Worm (Caenorhabditis elegans): ENCODE measurements around the gene C16C8.19.
"Not testable (repeated sequence)": the region's sequence is repeated elsewhere in the genome, so short reads cannot be mapped to it uniquely, and the experiment has no call there.

Gene C16C8.19

DNA sequence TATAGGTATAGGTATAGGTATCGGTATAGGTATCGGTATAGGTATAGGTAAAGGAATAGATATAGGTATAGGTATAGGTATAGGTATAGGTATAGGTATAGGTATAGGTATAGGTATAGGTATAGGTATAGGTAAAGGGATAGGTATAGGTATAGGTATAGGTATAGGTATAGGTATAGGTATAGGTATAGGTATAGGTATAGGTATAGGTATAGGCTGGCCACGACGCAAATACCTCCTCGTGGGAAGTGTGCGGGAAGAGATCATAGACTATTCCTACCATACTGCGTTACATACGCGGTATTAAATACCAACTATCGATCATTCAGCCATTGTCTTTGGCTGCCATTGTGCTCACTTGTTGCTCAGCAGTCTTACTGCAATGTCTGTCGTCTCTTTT, 32.5 kb downstream of the C16C8.19 start, which contains the start of gene fbxb-112:
Gene fbxb-112 (plus strand): TSS at position 301 of the 400 bp plus-strand sequence.
- not testable (repeated sequence) for TF ChIP-seq eor-1 (tag; optimal IDR thresholded peaks at IDR 0.05); nhr-11 (tag; optimal IDR thresholded peaks at IDR 0.05); sea-2 (GFP tag; optimal IDR thresholded peaks at IDR 0.05)

DNA sequence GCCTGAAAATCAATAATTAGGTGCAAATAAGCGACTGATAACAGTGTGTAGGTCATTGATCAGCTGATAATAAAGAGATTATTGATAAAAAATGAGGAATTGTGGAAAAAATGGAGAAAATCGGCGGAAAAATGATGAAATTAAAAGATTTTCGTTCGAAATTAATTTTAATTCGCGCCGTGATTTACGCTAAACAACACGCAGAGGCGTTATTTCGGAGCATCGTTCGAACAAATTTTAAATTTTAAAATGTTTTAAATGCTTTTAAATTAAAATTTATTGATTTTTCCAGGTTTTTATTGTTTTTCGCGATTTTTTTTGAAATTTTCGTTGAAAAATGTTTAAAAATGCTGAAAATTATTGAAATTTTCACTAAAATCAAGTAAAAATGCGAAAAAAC, 41.1 kb downstream of the C16C8.19 start, which contains the start of gene Y49F6B.9:
Gene Y49F6B.9 (minus strand): TSS at position 2 of the 400 bp plus-strand sequence.
- no peak for TF ChIP-seq lsy-12 (tag; optimal IDR thresholded peaks at IDR 0.05)
- no peak for TF ChIP-seq fos-1 (tag; optimal IDR thresholded peaks at IDR 0.05)
- TF ChIP-seq ztf-4 (tag; optimal IDR thresholded peaks at IDR 0.05): no peak
- TF ChIP-seq pqm-1 (tag; optimal IDR thresholded peaks at IDR 0.05): no peak
- TF ChIP-seq mml-1 (tag; optimal IDR thresholded peaks at IDR 0.05): no peak
- TF ChIP-seq unc-39 (tag; optimal IDR thresholded peaks at IDR 0.05): no peak
- no peak for TF ChIP-seq unc-62 (GFP tag; optimal IDR thresholded peaks at IDR 0.05)
- TF ChIP-seq eor-1 (tag; optimal IDR thresholded peaks at IDR 0.05): no peak
- no peak for TF ChIP-seq fkh-10 (GFP tag; optimal IDR thresholded peaks at IDR 0.05)
- TF ChIP-seq nhr-12 (tag; optimal IDR thresholded peaks at IDR 0.05): no peak
- TF ChIP-seq ceh-28 (tag; optimal IDR thresholded peaks at IDR 0.05): no peak
- no peak for TF ChIP-seq ceh-9 (tag; optimal IDR thresholded peaks at IDR 0.05)
- no peak for TF ChIP-seq ama-1 (optimal IDR thresholded peaks at IDR 0.05)
- TF ChIP-seq nhr-237 (tag; optimal IDR thresholded peaks at IDR 0.05): no peak
- TF ChIP-seq nhr-23 (tag; optimal IDR thresholded peaks at IDR 0.05): no peak
- TF ChIP-seq R02D3.7 (tag; optimal IDR thresholded peaks at IDR 0.05): no peak
- TF ChIP-seq sea-2 (GFP tag; optimal IDR thresholded peaks at IDR 0.05): no peak

DNA sequence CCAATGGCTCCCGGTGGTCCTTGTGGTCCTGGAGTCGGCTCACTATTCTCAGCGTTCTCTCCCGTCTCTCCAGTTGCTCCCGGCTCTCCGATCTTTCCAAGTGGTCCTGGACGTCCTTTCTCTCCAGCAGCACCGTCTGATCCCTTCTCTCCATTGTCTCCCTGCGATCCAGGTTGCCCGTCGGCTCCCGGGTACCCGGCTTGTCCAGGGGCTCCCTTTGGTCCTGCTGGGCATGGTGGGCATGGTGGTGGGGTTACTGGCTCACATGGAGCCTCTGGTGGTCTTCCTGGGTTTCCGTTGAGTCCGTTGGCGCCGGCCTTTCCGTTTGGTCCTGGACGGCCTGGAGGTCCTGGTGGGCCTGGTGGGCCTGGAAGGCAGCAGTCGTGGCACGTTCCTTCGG, 42.1 kb downstream of the C16C8.19 start:
- TF ChIP-seq jun-1 (tag; optimal IDR thresholded peaks at IDR 0.05) (no peak), nhr-67 (tag; optimal IDR thresholded peaks at IDR 0.05) (no peak), elt-2 (tag; optimal IDR thresholded peaks at IDR 0.05) (no peak), elt-1 (tag; optimal IDR thresholded peaks at IDR 0.05) (no peak)

DNA sequence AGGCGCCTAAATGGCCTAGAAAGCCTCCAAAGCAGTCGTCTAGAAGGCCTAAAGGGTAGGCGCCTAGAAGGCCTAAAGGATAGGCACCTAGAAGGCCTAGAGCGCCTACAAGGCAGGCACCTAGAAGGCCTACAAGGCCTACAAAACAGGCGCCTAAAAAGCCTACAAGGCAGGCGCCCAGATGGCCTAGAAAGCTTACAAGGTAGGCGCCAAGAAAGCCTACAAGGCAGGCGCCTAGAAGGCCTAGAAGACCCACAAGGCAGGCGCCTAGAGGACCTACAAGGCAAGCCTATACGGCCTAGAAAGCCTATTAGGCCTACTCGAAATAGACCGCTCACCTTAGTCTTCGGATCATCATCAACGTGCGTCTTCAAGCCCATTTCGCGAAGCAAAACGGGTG, 43.7 kb downstream of the C16C8.19 start:
- TF ChIP-seq egl-5 (tag; optimal IDR thresholded peaks at IDR 0.05): no peak
- no peak for TF ChIP-seq ceh-82 (tag; optimal IDR thresholded peaks at IDR 0.05)
- no peak for TF ChIP-seq aly-2 (tag; optimal IDR thresholded peaks at IDR 0.05)
- no peak for TF ChIP-seq tbx-2 (tag; optimal IDR thresholded peaks at IDR 0.05)
- TF ChIP-seq lin-15B (tag; optimal IDR thresholded peaks at IDR 0.05): no peak
- no peak for TF ChIP-seq nhr-28 (tag; optimal IDR thresholded peaks at IDR 0.05)
- TF ChIP-seq elt-1 (tag; optimal IDR thresholded peaks at IDR 0.05): no peak
- no peak for TF ChIP-seq fos-1 (tag; optimal IDR thresholded peaks at IDR 0.05)
- TF ChIP-seq skn-1 (tag; optimal IDR thresholded peaks at IDR 0.05): no peak

DNA sequence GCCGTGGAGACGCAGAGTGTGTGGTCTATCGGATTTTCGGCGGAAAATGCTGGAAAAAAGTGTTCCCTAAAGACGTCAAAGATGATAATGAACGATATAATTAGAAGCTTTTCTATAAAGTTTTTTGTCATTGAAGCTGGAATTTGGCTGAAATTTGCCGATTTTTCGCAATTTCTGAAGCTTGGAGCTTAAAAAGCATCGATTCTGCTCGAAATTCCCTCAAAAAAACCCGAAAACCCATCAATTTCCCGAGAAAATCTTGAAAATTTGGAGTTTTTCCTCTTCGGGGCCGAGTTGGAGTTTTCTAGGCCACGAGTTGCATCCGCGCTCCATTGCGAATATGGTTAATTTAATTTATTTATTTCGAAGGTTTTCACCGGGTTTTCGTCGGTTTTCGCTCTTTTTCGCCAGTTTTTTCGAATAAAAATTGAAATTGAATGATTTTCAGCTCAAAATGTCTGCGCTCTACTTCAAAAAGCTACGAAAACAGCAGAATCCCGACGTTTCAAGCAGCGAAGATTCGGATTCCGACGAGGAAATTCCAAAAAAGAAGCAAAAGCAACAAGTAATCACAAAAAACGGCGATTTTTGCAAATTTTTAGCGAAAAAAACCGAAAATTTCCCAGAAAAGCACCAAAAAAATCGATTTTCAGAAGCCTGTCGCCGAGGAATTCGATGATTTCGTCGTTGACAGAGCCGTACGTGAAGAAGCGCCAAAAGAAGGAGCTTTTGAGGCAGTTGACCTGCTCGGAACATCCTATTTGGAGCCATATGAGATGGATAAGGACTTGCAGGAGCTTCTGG, 44.4 kb downstream of the C16C8.19 start, which contains the start of the genes col-71 and Y49F6B.2:
Gene col-71 (minus strand): TSS at position 51 of the 804 bp plus-strand sequence.
Gene Y49F6B.2 (plus strand): TSS at position 449 of the 804 bp plus-strand sequence.
- TF ChIP-seq tbx-2 (tag; optimal IDR thresholded peaks at IDR 0.05) (peak; percentile 21), nhr-11 (tag; optimal IDR thresholded peaks at IDR 0.05) (no peak), pha-4 (tag; optimal IDR thresholded peaks at IDR 0.05) (peak; percentile 75), nfya-1 (tag; optimal IDR thresholded peaks at IDR 0.05; ENCODE audit: insufficient read depth) (peak; percentile 67), R02D3.7 (tag; optimal IDR thresholded peaks at IDR 0.05) (peak; percentile 29), ZK546.5 (tag; optimal IDR thresholded peaks at IDR 0.05) (no peak), lin-15B (tag; optimal IDR thresholded peaks at IDR 0.05) (peak; percentile 94), ceh-16 (tag; optimal IDR thresholded peaks at IDR 0.05) (no peak), hmg-11 (tag; optimal IDR thresholded peaks at IDR 0.05) (peak; percentile 50), fkh-2 (tag; optimal IDR thresholded peaks at IDR 0.05) (no peak), nhr-23 (tag; optimal IDR thresholded peaks at IDR 0.05) (peak; percentile 61), elt-1 (tag; optimal IDR thresholded peaks at IDR 0.05) (no peak), elt-2 (tag; optimal IDR thresholded peaks at IDR 0.05) (peak; percentile 28), nhr-43 (tag; optimal IDR thresholded peaks at IDR 0.05; ENCODE audit: poor library complexity, severe bottlenecking) (no peak), lin-39 (tag; optimal IDR thresholded peaks at IDR 0.05) (peak; percentile 68), fkh-10 (GFP tag; optimal IDR thresholded peaks at IDR 0.05) (peak; percentile 59), ztf-11 (tag; optimal IDR thresholded peaks at IDR 0.05) (no peak), snpc-4 (tag; optimal IDR thresholded peaks at IDR 0.05) (peak; percentile 73), ceh-28 (tag; optimal IDR thresholded peaks at IDR 0.05) (peak; percentile 47), nhr-25 (tag; optimal IDR thresholded peaks at IDR 0.05) (no peak), sea-2 (GFP tag; optimal IDR thresholded peaks at IDR 0.05) (no peak), skn-1 (tag; optimal IDR thresholded peaks at IDR 0.05) (peak; percentile 30), fos-1 (tag; optimal IDR thresholded peaks at IDR 0.05) (no peak), unc-62 (GFP tag; optimal IDR thresholded peaks at IDR 0.05) (no peak), egl-5 (tag; optimal IDR thresholded peaks at IDR 0.05) (peak; percentile 63)
